Fruit fly (Drosophila melanogaster): ENCODE data around the gene CG4364.

CG4364 gene

DNA sequence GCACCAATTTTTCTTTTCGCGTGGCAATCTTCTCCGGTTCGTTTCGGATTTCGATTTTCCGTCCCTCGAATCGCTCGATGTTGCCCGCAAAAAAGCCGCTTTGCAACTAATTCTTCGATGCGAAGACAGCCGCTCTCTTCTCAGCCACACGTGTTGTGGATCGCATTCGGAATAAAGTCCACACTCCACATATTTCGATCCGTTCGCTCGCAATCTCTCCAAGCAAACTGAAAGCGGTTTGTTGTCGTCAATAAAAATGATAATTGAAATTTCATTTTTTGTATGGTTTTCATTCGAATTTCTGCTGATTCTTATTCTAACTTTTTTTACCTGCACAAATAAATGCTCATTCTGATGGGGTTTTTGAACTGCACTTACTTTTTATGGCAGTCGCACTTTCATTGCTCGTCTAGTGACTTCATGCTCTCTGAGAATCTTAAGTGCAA lies 5.2 kb downstream of the CG4364 start, which contains the start of gene CG31710 (continued):
- TF ChIP-seq topi (GFP tag; optimal IDR thresholded peaks at IDR 0.05) (peak; percentile 15), Blimp-1 (GFP tag; optimal IDR thresholded peaks at IDR 0.05) (peak; percentile 46), dac (GFP tag; optimal IDR thresholded peaks at IDR 0.05) (no peak), cyc (GFP tag; optimal IDR thresholded peaks at IDR 0.05) (no peak), CG3919 (GFP tag; optimal IDR thresholded peaks at IDR 0.05) (peak; percentile 40), Hr4 (GFP tag; optimal IDR thresholded peaks at IDR 0.05) (no peak), CG8632 (GFP tag; optimal IDR thresholded peaks at IDR 0.05) (no peak)

dm6 chr2L:9705291-9705690 lies 5.8 kb downstream of the CG4364 start:
- no peak for TF ChIP-seq ss (GFP tag; optimal IDR thresholded peaks at IDR 0.05)
- TF ChIP-seq vri (GFP tag; optimal IDR thresholded peaks at IDR 0.05) = no peak
- no peak for TF ChIP-seq net (GFP tag; optimal IDR thresholded peaks at IDR 0.05)
- TF ChIP-seq Lpt (GFP tag; optimal IDR thresholded peaks at IDR 0.05) = no peak
- TF ChIP-seq CG6792 (GFP tag; optimal IDR thresholded peaks at IDR 0.05) = no peak
- TF ChIP-seq Blimp-1 (GFP tag; optimal IDR thresholded peaks at IDR 0.05) = no peak
- TF ChIP-seq CG11902 (GFP tag; optimal IDR thresholded peaks at IDR 0.05) = no peak
- TF ChIP-seq CG6808 (GFP tag; optimal IDR thresholded peaks at IDR 0.05) = no peak
- TF ChIP-seq CG8319 (GFP tag; optimal IDR thresholded peaks at IDR 0.05) = no peak
- no peak for TF ChIP-seq acj6 (GFP tag; optimal IDR thresholded peaks at IDR 0.05)

DNA sequence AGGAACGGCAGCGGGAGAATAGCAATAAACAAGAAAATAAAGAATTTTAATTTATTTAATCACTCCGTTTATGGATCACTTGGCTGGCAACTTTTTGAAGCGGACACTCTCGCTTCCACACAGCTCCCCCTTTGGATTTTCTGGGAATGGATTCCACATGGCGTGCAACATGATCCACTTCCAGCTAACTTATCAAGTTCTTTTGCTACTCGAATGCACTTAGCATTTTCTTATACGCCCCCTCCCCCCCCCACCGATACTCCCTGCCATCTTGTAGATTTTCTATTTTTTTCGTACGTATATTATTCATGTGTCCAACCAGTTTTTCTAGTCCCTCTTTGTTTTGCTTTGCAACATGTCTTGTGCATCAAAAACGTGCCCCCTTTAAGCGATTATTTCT lies 6.7 kb downstream of the CG4364 start:
- TF ChIP-seq CG6276 (GFP tag; optimal IDR thresholded peaks at IDR 0.05) = peak; percentile 1
- peak; percentile 43 for TF ChIP-seq dsx (GFP tag; optimal IDR thresholded peaks at IDR 0.05; ENCODE audit: poor library complexity, severe bottlenecking)
- TF ChIP-seq fkh (GFP tag; optimal IDR thresholded peaks at IDR 0.05) = no peak
- no peak for TF ChIP-seq dac (GFP tag; optimal IDR thresholded peaks at IDR 0.05)
- no peak for TF ChIP-seq Sox102F (GFP tag; optimal IDR thresholded peaks at IDR 0.05)
- TF ChIP-seq achi (GFP tag; optimal IDR thresholded peaks at IDR 0.05) = no peak
- TF ChIP-seq CG8119 (GFP tag; IDR thresholded peaks at IDR 0.05) = 0 out of 3 replicates have a peak, but pooled peaks have one; percentile 14
- no peak for TF ChIP-seq CG9139 (GFP tag; optimal IDR thresholded peaks at IDR 0.05)
- no peak for TF ChIP-seq CG8319 (GFP tag; optimal IDR thresholded peaks at IDR 0.05)
- TF ChIP-seq ss (GFP tag; optimal IDR thresholded peaks at IDR 0.05) = peak in 1 of 2 experiments; percentile 76
- no peak for TF ChIP-seq CG11762 (GFP tag; optimal IDR thresholded peaks at IDR 0.05; ENCODE audit: insufficient read depth)
- TF ChIP-seq CG6163 (GFP tag; IDR thresholded peaks at IDR 0.05) = 0 out of 3 replicates have a peak, but pooled peaks have one; percentile 36
- peak; percentile 27; the same call in 1 of the 3 replicates for TF ChIP-seq eg (GFP tag; IDR thresholded peaks at IDR 0.05)

DNA sequence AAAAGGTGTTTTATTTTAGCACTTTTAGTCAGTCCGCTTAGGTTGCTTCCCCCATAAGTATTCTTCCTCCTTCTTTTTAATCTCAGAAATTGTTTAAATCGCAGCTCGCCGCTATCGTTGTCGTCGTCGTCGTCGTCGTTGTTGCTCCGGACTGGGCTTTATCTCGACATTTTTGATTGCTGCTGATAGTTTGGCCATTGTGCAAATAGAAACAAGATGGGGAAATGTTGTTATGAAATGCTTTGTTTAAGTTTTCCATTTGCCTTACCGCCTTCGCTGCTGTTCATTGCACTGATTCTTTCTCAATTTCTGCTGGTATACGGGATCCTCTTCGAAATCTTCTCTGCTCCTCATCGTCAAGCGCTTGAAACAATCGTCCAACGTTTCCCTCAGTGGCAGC lies 8.1 kb downstream of the CG4364 start:
- no peak for TF ChIP-seq CG10669 (GFP tag; optimal IDR thresholded peaks at IDR 0.05)
- peak; percentile 25 for TF ChIP-seq fkh (GFP tag; optimal IDR thresholded peaks at IDR 0.05)
- no peak for TF ChIP-seq OdsH (GFP tag; optimal IDR thresholded peaks at IDR 0.05)
- no peak for TF ChIP-seq CG6163 (GFP tag; IDR thresholded peaks at IDR 0.05)

dm6 chr2L:9700454-9700853 lies 10.6 kb downstream of the CG4364 start, which contains the start of gene pelo:
TSS of gene pelo (plus strand) at chr2L:9700810.
- TF ChIP-seq dsx (GFP tag; optimal IDR thresholded peaks at IDR 0.05; ENCODE audit: poor library complexity, severe bottlenecking) (peak; percentile 7), acj6 (GFP tag; optimal IDR thresholded peaks at IDR 0.05) (peak; percentile 28), CG6792 (GFP tag; optimal IDR thresholded peaks at IDR 0.05) (peak; percentile 38), Smox (GFP tag; optimal IDR thresholded peaks at IDR 0.05) (no peak), CG8119 (GFP tag; IDR thresholded peaks at IDR 0.05) (peak; percentile 53; the same call in 1 of the 3 replicates), Ets96B (tag; optimal IDR thresholded peaks at IDR 0.05) (peak; percentile 53), Eip78C (GFP tag) (peak; percentile 60), Eip75B (GFP tag; optimal IDR thresholded peaks at IDR 0.05) (peak; percentile 10), Sox15 (GFP tag; optimal IDR thresholded peaks at IDR 0.05) (no peak), Ets21C (GFP tag; optimal IDR thresholded peaks at IDR 0.05) (no peak), CG11902 (GFP tag; optimal IDR thresholded peaks at IDR 0.05) (no peak), CG6276 (GFP tag; optimal IDR thresholded peaks at IDR 0.05) (no peak), Hr38 (GFP tag; optimal IDR thresholded peaks at IDR 0.05) (no peak), cyc (GFP tag; optimal IDR thresholded peaks at IDR 0.05) (peak; percentile 39), Eip93F (GFP tag; optimal IDR thresholded peaks at IDR 0.05) (peak; percentile 55), fd85E (GFP tag; optimal IDR thresholded peaks at IDR 0.05) (no peak), ss (GFP tag; optimal IDR thresholded peaks at IDR 0.05) (peak in 1 of 2 experiments; percentile 32), Sox102F (GFP tag; optimal IDR thresholded peaks at IDR 0.05) (peak; percentile 9), vri (GFP tag; optimal IDR thresholded peaks at IDR 0.05) (peak; percentile 41), CG3919 (GFP tag; optimal IDR thresholded peaks at IDR 0.05) (peak; percentile 40), lz (GFP tag; optimal IDR thresholded peaks at IDR 0.05) (peak; percentile 45), achi (GFP tag; optimal IDR thresholded peaks at IDR 0.05) (peak; percentile 44), CG6163 (GFP tag; IDR thresholded peaks at IDR 0.05) (peak; percentile 50; the same call in 1 of the 3 replicates), Lpt (GFP tag; optimal IDR thresholded peaks at IDR 0.05) (no peak), OdsH (GFP tag; optimal IDR thresholded peaks at IDR 0.05) (no peak), CG10631 (GFP tag; optimal IDR thresholded peaks at IDR 0.05) (peak; percentile 52), CG8319 (GFP tag; optimal IDR thresholded peaks at IDR 0.05) (no peak), pdm3 (GFP tag; optimal IDR thresholded peaks at IDR 0.05) (peak; percentile 43), CG32006 (GFP tag; optimal IDR thresholded peaks at IDR 0.05) (peak; percentile 51)

Data from whole organism, prepupa.